Fruit fly (Drosophila melanogaster) whole organism, embryonic: ENCODE data around the gene Bx42.

Source experiments
- BtbVII ChIP-seq: fragments of 200-800 bp; sonication (Bioruptor generic); optimal IDR thresholded peaks from 3 replicates; lab custom pipeline; 2017; ENCODE audit warnings: missing biosample characterization, mild to moderate bottlenecking, missing genetic modification characterization
- CG11085 ChIP-seq: fragments of 200-800 bp; sonication (Bioruptor generic); IDR thresholded peaks from 2 replicates; pipeline ENCODE4 v1.3.6; 2022; ENCODE audit warnings: missing biosample characterization, missing genetic modification characterization
- CG11456 ChIP-seq: fragments of 200-800 bp; sonication (Bioruptor generic); IDR thresholded peaks from 3 replicates; pipeline ENCODE4 v1.3.6; 2022; ENCODE audit warnings: missing biosample characterization, missing genetic modification characterization
- CG11560 ChIP-seq: fragments of 200-800 bp; sonication (Bioruptor generic); IDR thresholded peaks from 3 replicates; pipeline ENCODE4 v1.3.6; 2022; ENCODE audit warnings: missing biosample characterization, missing genetic modification characterization
- CG1529 ChIP-seq: fragments of 200-800 bp; sonication (Bioruptor generic); optimal IDR thresholded peaks from 3 replicates; lab custom pipeline; 2018; ENCODE audit warnings: missing biosample characterization, missing genetic modification characterization
- CG15696 ChIP-seq: fragments of 200-800 bp; sonication (Bioruptor generic); optimal IDR thresholded peaks from 2 replicates; lab custom pipeline; 2019; ENCODE audit warnings: missing biosample characterization, mild to moderate bottlenecking, missing genetic modification characterization, moderate library complexity
- CG32767 ChIP-seq: fragments of 200-800 bp; sonication (Bioruptor generic); IDR thresholded peaks from 2 replicates; pipeline ENCODE4 v1.3.6; 2022; ENCODE audit warnings: missing biosample characterization, missing genetic modification characterization
- CG33213 ChIP-seq: fragments of 200-800 bp; sonication (Bioruptor generic); optimal IDR thresholded peaks from 3 replicates; lab custom pipeline; 2016; ENCODE audit warnings: missing biosample characterization, missing genetic modification characterization
- CG33557 ChIP-seq: fragments of 200-800 bp; sonication (Bioruptor generic); optimal IDR thresholded peaks from 2 replicates; lab custom pipeline; 2019; ENCODE audit warnings: missing biosample characterization, mild to moderate bottlenecking, missing genetic modification characterization, moderate library complexity
- CG4404 ChIP-seq: fragments of 200-800 bp; sonication (Bioruptor generic); IDR thresholded peaks from 2 replicates; pipeline ENCODE4 v1.3.6; 2022; ENCODE audit warnings: missing biosample characterization, missing genetic modification characterization
- CG5180 ChIP-seq: fragments of 200-800 bp; sonication (Bioruptor generic); optimal IDR thresholded peaks from 3 replicates; lab custom pipeline; 2017; ENCODE audit warnings: missing biosample characterization, missing genetic modification characterization, mild to moderate bottlenecking, moderate library complexity, missing genetic modification reagents
- CG6175 ChIP-seq: fragments of 200-800 bp; sonication (Bioruptor generic); IDR thresholded peaks from 3 replicates; pipeline ENCODE4 v1.3.6; 2022; ENCODE audit warnings: missing biosample characterization, missing genetic modification characterization
- CG9609 ChIP-seq: fragments of 200-800 bp; sonication (Bioruptor generic); optimal IDR thresholded peaks from 3 replicates; lab custom pipeline; 2016; ENCODE audit warnings: missing biosample characterization, missing genetic modification characterization
- CG9797 ChIP-seq: fragments of 200-800 bp; sonication (Bioruptor generic); optimal IDR thresholded peaks from 3 replicates; lab custom pipeline; 2018; ENCODE audit warnings: missing biosample characterization, mild to moderate bottlenecking, missing genetic modification characterization
- Dbx ChIP-seq: fragments of 200-800 bp; sonication (Bioruptor generic); IDR thresholded peaks from 3 replicates; pipeline ENCODE4 v1.3.6; 2022; ENCODE audit warnings: missing biosample characterization, missing genetic modification characterization
- Dll ChIP-seq: fragments of 200-800 bp; sonication (Bioruptor generic); IDR thresholded peaks from 4 replicates; pipeline ENCODE4 v1.3.6; 2022; ENCODE audit warnings: missing biosample characterization, missing genetic modification characterization; ENCODE audit not compliant: partially characterized antibody
- Dp ChIP-seq: fragments of 200-800 bp; sonication (Bioruptor generic); optimal IDR thresholded peaks from 2 replicates; lab custom pipeline; 2018; ENCODE audit warnings: missing biosample characterization, mild to moderate bottlenecking, missing genetic modification characterization, moderate library complexity
- Fer3 ChIP-seq: fragments of 200-800 bp; sonication (Bioruptor generic); optimal IDR thresholded peaks from 2 replicates; lab custom pipeline; 2018; ENCODE audit warnings: missing biosample characterization, mild to moderate bottlenecking, missing genetic modification characterization, moderate library complexity
- Gsc ChIP-seq: fragments of 200-800 bp; sonication (Bioruptor generic); IDR thresholded peaks from 2 replicates; pipeline ENCODE4 v1.3.6; 2022; ENCODE audit warnings: missing biosample characterization, missing genetic modification characterization
- HHEX ChIP-seq: fragments of 200-800 bp; sonication (Bioruptor generic); optimal IDR thresholded peaks from 3 replicates; lab custom pipeline; 2017; ENCODE audit warnings: missing biosample characterization, mild to moderate bottlenecking, missing genetic modification characterization, missing genetic modification reagents
- HLH4C ChIP-seq: fragments of 200-800 bp; sonication (Bioruptor generic); IDR thresholded peaks from 3 replicates; pipeline ENCODE4 v1.3.6; 2022; ENCODE audit warnings: missing biosample characterization, missing genetic modification characterization; ENCODE audit not compliant: partially characterized antibody
- Hand ChIP-seq: fragments of 200-800 bp; sonication (Bioruptor generic); optimal IDR thresholded peaks from 2 replicates; lab custom pipeline; 2017; ENCODE audit warnings: mild to moderate bottlenecking, missing biosample characterization, missing genetic modification reagents, missing genetic modification characterization
- Lhr ChIP-seq: fragments of 200-800 bp; sonication (Bioruptor generic); optimal IDR thresholded peaks from 3 replicates; lab custom pipeline; 2017; ENCODE audit warnings: mild to moderate bottlenecking, missing biosample characterization, missing genetic modification reagents, missing genetic modification characterization
- Med ChIP-seq: fragments of 200-800 bp; sonication (Bioruptor generic); peaks from one replicate; lab custom pipeline; 2016; ENCODE audit warnings: missing biosample characterization, missing genetic modification characterization, mild to moderate bottlenecking, inconsistent platforms, moderate library complexity
- NFAT ChIP-seq: fragments of 200-800 bp; sonication (Bioruptor generic); IDR thresholded peaks from 2 replicates; pipeline ENCODE4 v1.3.6; 2022; ENCODE audit warnings: missing biosample characterization, missing genetic modification characterization
- TFAM ChIP-seq: fragments of 200-800 bp; sonication (Bioruptor generic); optimal IDR thresholded peaks from 2 replicates; lab custom pipeline; 2017; ENCODE audit warnings: missing biosample characterization, missing genetic modification characterization, inconsistent platforms
- abd-A ChIP-seq: fragments of 200-800 bp; sonication (Bioruptor generic); optimal IDR thresholded peaks from 3 replicates; lab custom pipeline; 2019; ENCODE audit warnings: missing biosample characterization, mild to moderate bottlenecking, missing genetic modification characterization, moderate library complexity
- al ChIP-seq: fragments of 200-800 bp; sonication (Bioruptor generic); IDR thresholded peaks from 2 replicates; pipeline ENCODE4 v1.3.6; 2022; ENCODE audit warnings: missing biosample characterization, missing genetic modification characterization
- az2 ChIP-seq: fragments of 200-800 bp; sonication (Bioruptor generic); optimal IDR thresholded peaks from 3 replicates; lab custom pipeline; 2016; ENCODE audit warnings: missing biosample characterization, missing genetic modification characterization
- caup ChIP-seq: fragments of 200-800 bp; sonication (Bioruptor generic); optimal IDR thresholded peaks from 3 replicates; lab custom pipeline; 2017; ENCODE audit warnings: missing biosample characterization, mild to moderate bottlenecking, missing genetic modification characterization, moderate library complexity; ENCODE audit not compliant: severe bottlenecking
- chif ChIP-seq, 2 experiments: fragments of 200-800 bp; sonication (Bioruptor generic); optimal IDR thresholded peaks; 3 replicates each; lab custom pipeline; 2016; ENCODE audit warnings: missing biosample characterization in 2 of 2, missing genetic modification characterization in 2 of 2
- chinmo ChIP-seq: fragments of 200-800 bp; sonication (Bioruptor generic); IDR thresholded peaks from 4 replicates; pipeline ENCODE4 v1.3.6; 2022; ENCODE audit warnings: missing biosample characterization, missing genetic modification characterization; ENCODE audit not compliant: partially characterized antibody
- chm ChIP-seq: fragments of 200-800 bp; sonication (Bioruptor generic); IDR thresholded peaks from 2 replicates; pipeline ENCODE4 v1.3.6; 2022; ENCODE audit warnings: missing biosample characterization, missing genetic modification characterization
- danr ChIP-seq: fragments of 200-800 bp; sonication (Bioruptor generic); IDR thresholded peaks from 2 replicates; pipeline ENCODE4 v1.3.6; 2022; ENCODE audit warnings: missing biosample characterization, missing genetic modification characterization
- dimm ChIP-seq: fragments of 200-800 bp; sonication (Bioruptor generic); IDR thresholded peaks from 2 replicates; pipeline ENCODE4 v1.3.6; 2022; ENCODE audit warnings: missing biosample characterization, missing genetic modification characterization
- ems ChIP-seq: fragments of 200-800 bp; sonication (Bioruptor generic); optimal IDR thresholded peaks from 3 replicates; lab custom pipeline; 2016; ENCODE audit warnings: missing biosample characterization, missing genetic modification characterization
- gsb ChIP-seq: fragments of 200-800 bp; sonication (Bioruptor generic); IDR thresholded peaks from 2 replicates; pipeline ENCODE4 v1.3.6; 2022; ENCODE audit warnings: missing biosample characterization, missing genetic modification characterization
- mam ChIP-seq: fragments of 200-800 bp; sonication (Bioruptor generic); optimal IDR thresholded peaks from 3 replicates; lab custom pipeline; 2016; ENCODE audit warnings: missing biosample characterization, missing genetic modification characterization
- pan ChIP-seq, 4 experiments: fragments of >200 bp in 3 of 4; fragments of 200-800 bp in 1 of 4; sonication (Bioruptor generic) in 1 of 4; optimal IDR thresholded peaks in 3 of 4; IDR thresholded peaks in 1 of 4; 2 replicates each; pipeline versions ENCODE4 v1.3.6 to Lab custom; 2017 to 2022; ENCODE audit warnings: missing biosample characterization in 2 of 4, missing genetic modification characterization in 2 of 4, mixed read lengths in 1 of 4
- pita ChIP-seq: fragments of 200-800 bp; sonication (Bioruptor generic); optimal IDR thresholded peaks from 2 replicates; lab custom pipeline; 2017; ENCODE audit warnings: missing biosample characterization, mild to moderate bottlenecking, missing genetic modification characterization
- ranshi ChIP-seq: fragments of 200-800 bp; sonication (Bioruptor generic); IDR thresholded peaks from 2 replicates; pipeline ENCODE4 v1.3.6; 2022; ENCODE audit warnings: missing biosample characterization, missing genetic modification characterization
- row ChIP-seq: fragments of 200-800 bp; sonication (Bioruptor generic); IDR thresholded peaks from 3 replicates; pipeline ENCODE4 v1.3.6; 2022; ENCODE audit warnings: missing biosample characterization, missing genetic modification characterization
- sc ChIP-seq, 3 experiments: fragments of >200 bp in 2 of 3; fragments of 200-800 bp in 1 of 3; sonication (Bioruptor generic) in 1 of 3; optimal IDR thresholded peaks; 2 replicates in 2 of 3; 3 replicates in 1 of 3; lab custom pipeline; 2017; ENCODE audit warnings: mild to moderate bottlenecking in 1 of 3, missing biosample characterization in 1 of 3, missing genetic modification characterization in 1 of 3, missing genetic modification reagents in 1 of 3
- schlank ChIP-seq: fragments of 200-800 bp; sonication (Bioruptor generic); optimal IDR thresholded peaks from 2 replicates; lab custom pipeline; 2018; ENCODE audit warnings: missing biosample characterization, mild to moderate bottlenecking, missing genetic modification characterization
- scrt ChIP-seq: fragments of 200-800 bp; sonication (Bioruptor generic); optimal IDR thresholded peaks from 2 replicates; lab custom pipeline; 2018; ENCODE audit warnings: missing biosample characterization, mild to moderate bottlenecking, missing genetic modification characterization, moderate library complexity
- sqz ChIP-seq: fragments of 200-800 bp; sonication (Bioruptor generic); optimal IDR thresholded peaks from 3 replicates; lab custom pipeline; 2018; ENCODE audit warnings: missing biosample characterization, mild to moderate bottlenecking, missing genetic modification characterization
- sug ChIP-seq: fragments of 200-800 bp; optimal IDR thresholded peaks from 2 replicates; lab custom pipeline; 2019; ENCODE audit warnings: missing biosample characterization, mild to moderate bottlenecking, missing genetic modification characterization, moderate library complexity
- tx ChIP-seq: fragments of 200-800 bp; sonication (Bioruptor generic); optimal IDR thresholded peaks from 2 replicates; lab custom pipeline; 2016; ENCODE audit warnings: missing biosample characterization, missing genetic modification characterization
- vnd ChIP-seq: fragments of 200-800 bp; sonication (Bioruptor generic); IDR thresholded peaks from 3 replicates; pipeline ENCODE4 v1.3.6; 2022; ENCODE audit warnings: missing biosample characterization, missing genetic modification characterization; ENCODE audit not compliant: partially characterized antibody

Gene Bx42

DNA sequence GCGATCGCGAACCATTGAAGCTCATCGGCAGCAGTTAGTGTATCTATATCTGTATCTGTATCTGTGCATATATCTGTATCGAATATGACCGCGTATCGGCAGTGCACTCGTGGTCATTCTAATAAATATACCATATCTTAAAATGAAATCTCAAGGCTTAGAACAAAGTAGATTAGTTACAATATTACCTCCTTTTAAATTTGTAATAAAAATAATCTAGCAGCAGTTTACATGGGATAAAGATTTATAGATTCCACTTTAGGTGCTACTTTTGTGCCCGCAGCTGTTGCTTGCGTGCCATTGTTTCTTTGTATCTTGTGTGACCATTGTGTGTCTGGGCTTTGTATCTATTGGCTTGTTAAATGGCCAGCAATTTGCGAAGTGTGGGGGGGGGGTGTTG, 46.3 kb downstream of the Bx42 start (continued):
- no peak for TF ChIP-seq Dp
- no peak for TF ChIP-seq Dll
- TF ChIP-seq abd-A, result no peak
- peak; percentile 64 for TF ChIP-seq gsb
- TF ChIP-seq sqz (GFP tag; lab: Kevin White, UChicago), result peak; percentile 29
- no peak for TF ChIP-seq CG15696 (tag; lab: Kevin White, UChicago)
- TF ChIP-seq BtbVII (GFP tag; lab: Kevin White, UChicago), result peak; percentile 44
- TF ChIP-seq Hand (GFP tag; lab: Kevin White, UChicago), result no peak
- peak; percentile 39; the same call in 1 of the 2 replicates for TF ChIP-seq dimm (GFP tag; lab: Robert Waterston, UW)
- peak; percentile 77 for TF ChIP-seq CG32767
- TF ChIP-seq schlank (tag; lab: Kevin White, UChicago), result peak; percentile 21
- TF ChIP-seq pan (optimal IDR thresholded peaks at IDR 0.05; lab: Kevin White, UChicago), result no peak
- TF ChIP-seq pan (GFP tag; optimal IDR thresholded peaks at IDR 0.05 in 1 of 2, IDR thresholded peaks at IDR 0.05 in 1 of 2), result peak in 1 of 2 experiments; percentile 75
- peak; percentile 41 for TF ChIP-seq mam (GFP tag; lab: Kevin White, UChicago)
- no peak for TF ChIP-seq CG11560
- no peak for TF ChIP-seq TFAM (GFP tag; lab: Kevin White, UChicago)
- TF ChIP-seq chif (GFP tag; optimal IDR thresholded peaks at IDR 0.05; lab: Kevin White, UChicago), result peak; percentile 48 to 66
- TF ChIP-seq CG11456 (GFP tag; lab: Robert Waterston, UW), result no peak
- TF ChIP-seq Lhr (GFP tag; lab: Kevin White, UChicago), result peak; percentile 22
- TF ChIP-seq CG11085 (GFP tag; lab: Robert Waterston, UW), result no peak
- TF ChIP-seq CG33557 (GFP tag; lab: Kevin White, UChicago), result no peak
- peak; percentile 89 for TF ChIP-seq Med (GFP tag; lab: Kevin White, UChicago)
- no peak for TF ChIP-seq Dbx (GFP tag; lab: Robert Waterston, UW)
- no peak for TF ChIP-seq HLH4C (GFP tag; lab: Robert Waterston, UW)
- TF ChIP-seq pita (GFP tag; lab: Kevin White, UChicago), result no peak
- TF ChIP-seq ranshi (GFP tag; lab: Robert Waterston, UW), result peak; percentile 80
- TF ChIP-seq Fer3, result peak; percentile 77
- TF ChIP-seq row, result peak; percentile 85
- no peak for TF ChIP-seq sug (tag; lab: Kevin White, UChicago)
- no peak for TF ChIP-seq sc (optimal IDR thresholded peaks at IDR 0.05; lab: Kevin White, UChicago)
- TF ChIP-seq sc (GFP tag; optimal IDR thresholded peaks at IDR 0.05; lab: Kevin White, UChicago), result peak; percentile 11
- no peak for TF ChIP-seq al (GFP tag; lab: Robert Waterston, UW)
- TF ChIP-seq CG6175, result no peak
- peak; percentile 36 for TF ChIP-seq CG9609
- peak; percentile 43 for TF ChIP-seq CG5180 (GFP tag; lab: Kevin White, UChicago)
- no peak for TF ChIP-seq vnd (GFP tag; lab: Robert Waterston, UW)
- TF ChIP-seq chinmo (GFP tag; lab: Robert Waterston, UW), result no peak
- TF ChIP-seq ems, result peak; percentile 61
- peak; percentile 63 for TF ChIP-seq HHEX (GFP tag; lab: Kevin White, UChicago)
- TF ChIP-seq CG1529 (GFP tag; lab: Kevin White, UChicago), result peak; percentile 68
- TF ChIP-seq danr (GFP tag; lab: Robert Waterston, UW), result 0 out of 2 replicates have a peak, but pooled peaks have one; percentile 33
- TF ChIP-seq caup (GFP tag; lab: Kevin White, UChicago), result peak; percentile 57
- no peak for TF ChIP-seq scrt (GFP tag; lab: Kevin White, UChicago)
- no peak for TF ChIP-seq tx (GFP tag; lab: Kevin White, UChicago)
- TF ChIP-seq Gsc, result no peak
- 0 out of 2 replicates have a peak, but pooled peaks have one; percentile 49 for TF ChIP-seq NFAT (GFP tag; lab: Robert Waterston, UW)
- no peak for TF ChIP-seq CG9797 (GFP tag; lab: Kevin White, UChicago)
- TF ChIP-seq az2 (GFP tag; lab: Kevin White, UChicago), result peak; percentile 73
- peak; percentile 52; the same call in 1 of the 2 replicates for TF ChIP-seq chm
- TF ChIP-seq CG4404 (GFP tag; lab: Robert Waterston, UW), result no peak
- TF ChIP-seq CG33213, result no peak
